Worm (Caenorhabditis elegans) whole organism, mixed stage, embryonic: Measurements from ENCODE around the gene Y69A2AR.16.

Experiments
- mep-1 ChIP-seq: fragments of 150-350 bp; optimal IDR thresholded peaks from 2 replicates; lab custom pipeline; 2017; ENCODE audit warnings: missing biosample characterization, missing genetic modification reagents, missing genetic modification characterization, inconsistent platforms
- snpc-4 ChIP-seq: fragments of 150-350 bp; optimal IDR thresholded peaks from 2 replicates; lab custom pipeline; 2014; ENCODE audit warnings: missing biosample characterization, missing genetic modification characterization

- no peak for TF ChIP-seq snpc-4 (tag; lab: Kevin White, UChicago)
- no peak for TF ChIP-seq mep-1 (tag; lab: Kevin White, UChicago)
Measured at ce11 chrIV:2551418-2551817, 53.8 kb downstream of the Y69A2AR.16 start, which contains the start of gene Y69A2AR.23.
